Fruit fly (Drosophila melanogaster) whole organism, pupa: Measurements from ENCODE around the gene BBS1.

ENCODE experiments used
- CG10348 ChIP-seq: fragments of 200-800 bp; sonication (Bioruptor generic); IDR thresholded peaks from 2 replicates; pipeline ENCODE4 v1.3.6; 2022; ENCODE audit warnings: missing biosample characterization, missing genetic modification characterization
- CG12605 ChIP-seq: fragments of 200-800 bp; sonication (Bioruptor generic); IDR thresholded peaks from 2 replicates; pipeline ENCODE4 v1.3.6; 2022; ENCODE audit warnings: missing biosample characterization, missing genetic modification characterization
- CG13204 ChIP-seq: fragments of 200-800 bp; sonication (Bioruptor generic); optimal IDR thresholded peaks from 2 replicates; lab custom pipeline; 2018; ENCODE audit warnings: missing biosample characterization, mild to moderate bottlenecking, missing genetic modification characterization, moderate library complexity
- CG14655 ChIP-seq: fragments of 200-800 bp; sonication (Bioruptor generic); optimal IDR thresholded peaks from 3 replicates; lab custom pipeline; 2017; ENCODE audit warnings: mild to moderate bottlenecking, missing biosample characterization, missing genetic modification reagents, missing genetic modification characterization
- CG15710 ChIP-seq: fragments of 200-800 bp; sonication (Bioruptor generic); optimal IDR thresholded peaks from 2 replicates; lab custom pipeline; 2018; ENCODE audit warnings: missing biosample characterization, mild to moderate bottlenecking, missing genetic modification characterization, moderate library complexity
- CG17806 ChIP-seq: fragments of 200-800 bp; sonication (Bioruptor generic); optimal IDR thresholded peaks from 2 replicates; lab custom pipeline; 2018; ENCODE audit warnings: missing biosample characterization, mild to moderate bottlenecking, missing genetic modification characterization, moderate library complexity
- CG32121 ChIP-seq: fragments of 200-800 bp; sonication (Bioruptor generic); IDR thresholded peaks from 2 replicates; pipeline ENCODE4 v1.3.6; 2022; ENCODE audit warnings: missing biosample characterization, missing genetic modification characterization
- CG34367 ChIP-seq: fragments of 200-800 bp; sonication (Bioruptor generic); optimal IDR thresholded peaks from 2 replicates; lab custom pipeline; 2018; ENCODE audit warnings: missing biosample characterization, mild to moderate bottlenecking, missing genetic modification characterization
- CG4496 ChIP-seq: fragments of 200-800 bp; sonication (Bioruptor generic); IDR thresholded peaks from 3 replicates; pipeline ENCODE4 v1.3.6; 2022; ENCODE audit warnings: missing biosample characterization, missing genetic modification characterization
- CG8159 ChIP-seq: fragments of 200-800 bp; sonication (Bioruptor generic); optimal IDR thresholded peaks from 3 replicates; lab custom pipeline; 2018; ENCODE audit warnings: missing biosample characterization, mild to moderate bottlenecking, missing genetic modification characterization, moderate library complexity
- CG8301 ChIP-seq: fragments of 200-800 bp; sonication (Bioruptor generic); optimal IDR thresholded peaks from 2 replicates; lab custom pipeline; 2018; ENCODE audit warnings: missing biosample characterization, mild to moderate bottlenecking, missing genetic modification characterization
- CG9948 ChIP-seq: fragments of 200-800 bp; sonication (Bioruptor generic); optimal IDR thresholded peaks from 2 replicates; lab custom pipeline; 2018; ENCODE audit warnings: missing biosample characterization, mild to moderate bottlenecking, missing genetic modification characterization, moderate library complexity
- D1 ChIP-seq: fragments of 200-800 bp; sonication (Bioruptor generic); optimal IDR thresholded peaks from 2 replicates; lab custom pipeline; 2018; ENCODE audit warnings: missing biosample characterization, mild to moderate bottlenecking, missing genetic modification characterization, moderate library complexity
- EcR ChIP-seq: fragments of 200-800 bp; sonication (Bioruptor generic); optimal IDR thresholded peaks from 3 replicates; lab custom pipeline; 2019; ENCODE audit warnings: missing biosample characterization, missing genetic modification characterization, mild to moderate bottlenecking, moderate library complexity, missing genetic modification reagents
- Ets98B ChIP-seq: fragments of 200-800 bp; sonication (Bioruptor generic); IDR thresholded peaks from 2 replicates; pipeline ENCODE4 v1.3.6; 2022; ENCODE audit warnings: missing biosample characterization, missing genetic modification characterization
- Pif1A ChIP-seq: fragments of 200-800 bp; sonication (Bioruptor generic); optimal IDR thresholded peaks from 3 replicates; lab custom pipeline; 2016; ENCODE audit warnings: missing biosample characterization, missing genetic modification characterization
- Pif1B ChIP-seq: fragments of 200-800 bp; sonication (Bioruptor generic); optimal IDR thresholded peaks from 3 replicates; lab custom pipeline; 2016; ENCODE audit warnings: missing biosample characterization, missing genetic modification characterization
- Snoo ChIP-seq: fragments of 200-800 bp; sonication (Bioruptor generic); optimal IDR thresholded peaks from 3 replicates; lab custom pipeline; 2017; ENCODE audit warnings: missing biosample characterization, mild to moderate bottlenecking, missing genetic modification characterization, inconsistent platforms
- fd96Ca ChIP-seq: fragments of 200-800 bp; sonication (Bioruptor generic); IDR thresholded peaks from 3 replicates; pipeline ENCODE4 v1.3.6; 2022; ENCODE audit warnings: missing biosample characterization, missing genetic modification characterization
- gl ChIP-seq: fragments of 200-800 bp; sonication (Bioruptor generic); optimal IDR thresholded peaks from 2 replicates; lab custom pipeline; 2018; ENCODE audit warnings: missing biosample characterization, mild to moderate bottlenecking, missing genetic modification characterization
- rn ChIP-seq: fragments of 200-800 bp; sonication (Bioruptor generic); IDR thresholded peaks from 2 replicates; pipeline ENCODE4 v1.3.6; 2022; ENCODE audit warnings: missing biosample characterization, missing genetic modification characterization

The BBS1 gene

DNA sequence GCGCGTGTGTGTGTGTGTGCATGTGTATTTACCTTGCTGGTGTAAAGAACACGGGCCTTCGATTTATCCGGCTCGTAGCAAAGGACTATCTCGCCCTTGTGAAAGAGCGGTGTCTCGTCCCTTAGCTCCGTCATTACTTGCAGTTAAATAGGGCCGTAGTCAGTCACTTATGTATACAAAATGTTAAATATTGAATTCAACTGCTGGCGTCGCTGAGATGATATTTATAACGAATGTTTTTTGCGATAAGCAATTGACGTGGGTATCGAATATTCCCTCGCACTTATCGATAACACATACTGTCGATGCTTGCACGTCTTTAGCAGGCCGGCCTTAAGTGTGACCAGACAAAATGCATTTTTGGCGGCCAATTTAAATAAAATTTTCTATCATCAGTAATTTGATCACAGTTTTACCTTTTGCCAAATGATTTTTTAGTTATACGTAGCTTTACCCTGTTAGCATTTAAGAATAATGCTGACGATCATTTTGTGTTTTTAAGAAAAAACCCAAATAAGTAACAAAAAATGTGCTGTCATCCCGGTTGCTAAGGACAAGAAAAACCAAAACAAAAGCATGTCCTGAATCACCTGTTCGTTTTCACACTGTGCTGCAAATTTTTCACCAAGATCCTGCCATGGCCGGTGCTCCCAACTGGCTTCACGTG lies at the start of gene BBS1, which contains the start of gene msl-3:
TSS of gene BBS1 (plus strand) at position 617 of the 667 bp plus-strand sequence.
TSS of gene msl-3 (minus strand) at position 245 of the 667 bp plus-strand sequence.
- TF ChIP-seq Pif1A (GFP tag; lab: Kevin White, UChicago) (no peak), Snoo (no peak), CG13204 (GFP tag; lab: Kevin White, UChicago) (no peak), CG10348 (no peak), CG15710 (tag; lab: Kevin White, UChicago) (no peak)

DNA sequence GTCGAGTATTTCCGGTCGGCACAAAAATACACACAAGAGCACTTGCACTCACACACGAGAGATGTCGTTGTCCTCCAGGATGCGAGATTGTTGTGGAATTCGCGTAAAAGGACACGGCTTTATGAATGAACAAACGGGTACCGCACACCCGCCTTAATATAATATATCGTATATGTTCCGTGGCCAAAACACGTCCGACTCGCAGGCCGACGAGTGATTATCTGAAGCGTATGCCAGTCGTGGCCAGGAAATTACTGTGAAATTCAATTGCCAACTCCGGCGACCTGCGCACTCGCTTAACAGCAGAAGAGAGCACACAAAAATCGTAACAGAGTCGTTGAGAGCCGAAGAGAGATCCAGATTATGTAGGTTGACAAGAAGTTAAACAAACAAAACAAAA lies 48.4 kb upstream of the BBS1 start, which contains the start of gene CG8641:
TSS of gene CG8641 (minus strand) at position 205 of the 400 bp plus-strand sequence.
- TF ChIP-seq fd96Ca: no peak
- TF ChIP-seq rn (GFP tag; lab: Robert Waterston, UW): no peak
- TF ChIP-seq gl: no peak
- no peak for TF ChIP-seq CG10348
- no peak for TF ChIP-seq CG8159
- no peak for TF ChIP-seq CG34367 (tag; lab: Kevin White, UChicago)
- TF ChIP-seq CG17806 (tag; lab: Kevin White, UChicago): no peak
- no peak for TF ChIP-seq CG32121
- TF ChIP-seq Ets98B: no peak
- TF ChIP-seq Pif1A (GFP tag; lab: Kevin White, UChicago): no peak
- TF ChIP-seq EcR (GFP tag; lab: Kevin White, UChicago): no peak
- TF ChIP-seq CG8301 (tag; lab: Kevin White, UChicago): no peak
- no peak for TF ChIP-seq Pif1B

DNA sequence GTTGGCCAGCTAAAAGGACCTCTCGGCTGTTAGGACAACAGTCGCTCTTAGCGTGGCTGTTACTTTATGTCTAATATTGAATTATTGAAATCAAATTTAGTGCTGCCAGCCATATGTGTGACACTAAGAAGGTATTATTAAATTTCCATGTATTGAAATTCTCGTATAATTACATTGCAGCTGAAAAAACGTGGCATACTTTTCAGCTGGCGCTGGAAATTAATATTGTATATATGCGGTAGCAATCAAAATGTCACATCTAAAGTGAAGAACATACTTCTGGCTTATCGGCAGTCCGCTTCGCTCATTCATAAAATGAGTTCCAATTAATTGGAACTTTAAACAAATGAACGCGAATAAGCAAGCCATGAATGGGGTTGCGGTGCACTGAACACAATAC lies 43.5 kb upstream of the BBS1 start:
- TF ChIP-seq Snoo (no peak), CG4496 (GFP tag; lab: Robert Waterston, UW) (0 out of 3 replicates have a peak, but pooled peaks have one; percentile 19)

DNA sequence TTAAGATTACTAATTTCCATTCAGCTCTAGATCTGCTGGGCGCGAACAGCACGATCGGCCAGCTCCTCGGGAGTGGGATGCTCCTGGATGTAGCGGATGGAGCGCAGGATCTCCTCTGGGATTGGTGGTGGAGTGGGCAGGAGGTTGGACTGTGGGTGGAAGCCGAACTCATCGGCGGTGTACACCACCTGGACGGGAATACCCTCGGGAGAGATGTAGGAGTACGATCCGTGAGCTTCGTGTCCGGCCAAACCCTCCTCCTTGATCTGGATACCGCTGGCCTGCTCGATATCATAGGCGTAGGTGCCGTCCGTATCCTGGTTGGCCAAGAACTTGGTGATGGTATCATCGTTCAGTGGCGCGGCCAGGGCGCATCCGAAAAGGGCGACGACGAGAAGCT lies 39.6 kb upstream of the BBS1 start:
- TF ChIP-seq EcR (GFP tag; lab: Kevin White, UChicago) (no peak), D1 (tag; lab: Kevin White, UChicago) (no peak), CG15710 (tag; lab: Kevin White, UChicago) (no peak), gl (no peak), CG14655 (no peak), Snoo (no peak), rn (GFP tag; lab: Robert Waterston, UW) (no peak), CG34367 (tag; lab: Kevin White, UChicago) (no peak), CG4496 (GFP tag; lab: Robert Waterston, UW) (no peak), CG17806 (tag; lab: Kevin White, UChicago) (no peak), Pif1B (no peak)
- TF ChIP-seq, all 21 proteins: peak for 0

DNA sequence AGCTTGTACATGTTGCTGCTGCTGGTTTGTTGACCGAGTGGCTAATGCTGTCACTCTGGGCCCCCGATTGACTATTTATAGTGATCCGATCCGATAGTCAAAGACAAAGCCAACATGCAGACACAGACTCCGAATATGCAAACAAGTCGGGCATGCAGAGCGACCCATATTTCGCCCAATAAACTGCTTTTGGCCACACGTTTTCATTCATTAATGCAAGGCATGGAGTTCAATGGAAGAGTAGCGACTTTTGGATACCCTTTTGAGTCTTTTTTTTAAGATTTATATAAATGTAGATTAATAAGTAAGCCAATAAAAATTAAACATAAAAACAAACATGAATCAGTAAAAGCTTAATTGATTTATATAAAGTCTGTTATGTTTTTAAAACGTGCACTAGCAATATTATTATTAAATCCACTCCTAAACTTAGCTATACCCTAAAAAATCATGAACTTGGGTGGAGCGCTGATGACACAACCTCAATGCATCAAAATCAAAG lies 39.1 kb upstream of the BBS1 start, which contains the start of gene Cpr65Ea:
TSS of gene Cpr65Ea (minus strand) at position 51 of the 502 bp plus-strand sequence.
- no peak for TF ChIP-seq rn (GFP tag; lab: Robert Waterston, UW)
- TF ChIP-seq Ets98B: no peak

DNA sequence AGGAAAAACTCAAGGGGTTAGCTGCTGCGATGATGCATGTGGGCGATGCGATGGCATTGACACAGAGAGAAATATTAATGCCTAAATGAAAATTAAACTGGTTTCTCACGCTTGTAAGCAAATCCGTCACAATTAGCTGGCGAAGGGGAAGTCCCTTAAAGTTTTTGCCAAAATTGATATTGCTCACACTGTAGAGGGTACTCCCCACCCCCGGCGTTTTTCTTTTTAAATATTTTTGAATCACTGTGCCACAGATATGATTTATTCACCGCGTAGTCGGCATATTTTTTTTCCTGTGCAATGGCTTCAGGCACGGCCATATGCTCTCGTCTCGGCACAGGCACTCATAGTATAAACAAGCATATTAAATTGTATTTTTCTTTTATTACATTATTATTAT lies 38.4 kb upstream of the BBS1 start:
- TF ChIP-seq CG8159: peak; percentile 66
- peak; percentile 48 for TF ChIP-seq CG17806 (tag; lab: Kevin White, UChicago)
- peak; percentile 38 for TF ChIP-seq CG9948 (tag; lab: Kevin White, UChicago)
- TF ChIP-seq fd96Ca: no peak
- no peak for TF ChIP-seq CG8301 (tag; lab: Kevin White, UChicago)
- TF ChIP-seq CG15710 (tag; lab: Kevin White, UChicago): peak; percentile 49
- no peak for TF ChIP-seq Snoo
- TF ChIP-seq CG14655: peak; percentile 28

DNA sequence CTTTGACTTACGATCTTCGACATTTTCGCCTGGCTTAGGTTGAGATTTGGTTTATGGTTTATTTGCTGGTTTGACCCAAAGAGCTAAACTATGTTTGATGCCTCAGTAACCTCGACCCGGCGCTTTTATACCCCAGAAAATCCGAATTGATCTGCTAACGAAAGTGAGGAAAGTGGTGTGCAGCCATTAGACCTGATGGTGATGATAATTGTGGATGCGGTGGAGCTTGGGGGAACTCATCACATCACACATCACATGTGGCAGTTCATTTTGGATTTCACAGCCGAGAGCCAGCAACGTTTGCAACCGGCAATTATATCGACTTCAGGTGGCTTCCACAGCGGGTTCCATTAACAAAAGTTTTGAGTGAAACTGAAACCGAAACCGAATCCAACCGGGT lies 37.0 kb upstream of the BBS1 start, which contains the start of gene Cpr65Eb:
TSS of gene Cpr65Eb (minus strand) at position 101 of the 400 bp plus-strand sequence.
- TF ChIP-seq Pif1A (GFP tag; lab: Kevin White, UChicago): no peak
- TF ChIP-seq Snoo: no peak
- TF ChIP-seq rn (GFP tag; lab: Robert Waterston, UW): no peak
- no peak for TF ChIP-seq D1 (tag; lab: Kevin White, UChicago)
- no peak for TF ChIP-seq Ets98B
- TF ChIP-seq CG15710 (tag; lab: Kevin White, UChicago): no peak
- no peak for TF ChIP-seq CG13204 (GFP tag; lab: Kevin White, UChicago)
- no peak for TF ChIP-seq CG17806 (tag; lab: Kevin White, UChicago)
- no peak for TF ChIP-seq CG10348
- no peak for TF ChIP-seq EcR (GFP tag; lab: Kevin White, UChicago)
- TF ChIP-seq CG8301 (tag; lab: Kevin White, UChicago): no peak
- TF ChIP-seq CG32121: no peak
- TF ChIP-seq CG12605: no peak
- no peak for TF ChIP-seq gl
- no peak for TF ChIP-seq CG8159
- TF ChIP-seq CG9948 (tag; lab: Kevin White, UChicago): no peak
- TF ChIP-seq CG34367 (tag; lab: Kevin White, UChicago): no peak
- no peak for TF ChIP-seq CG14655
- TF ChIP-seq CG4496 (GFP tag; lab: Robert Waterston, UW): no peak
- TF ChIP-seq fd96Ca: no peak
